Worm (Caenorhabditis elegans) whole organism, late embryonic: ENCODE measurements around the gene Y61B8B.3.

Experiments
- F13H6.1 ChIP-seq: sonication (generic microtip); optimal IDR thresholded peaks from 2 replicates; lab custom pipeline; 2016; ENCODE audit warnings: missing genetic modification characterization, missing compliant biosample characterization
- ceh-2 ChIP-seq: sonication (generic microtip); optimal IDR thresholded peaks from 2 replicates; lab custom pipeline; 2016; ENCODE audit warnings: missing genotype, missing genetic modification characterization, missing compliant biosample characterization
- ceh-22 ChIP-seq: sonication (generic microtip); optimal IDR thresholded peaks from 2 replicates; lab custom pipeline; 2017; ENCODE audit warnings: missing biosample characterization, missing genetic modification characterization
- nhr-232 ChIP-seq: sonication (generic microtip); optimal IDR thresholded peaks from 2 replicates; lab custom pipeline; 2016; ENCODE audit warnings: missing genetic modification characterization, missing compliant biosample characterization
- odd-2 ChIP-seq: sonication (generic microtip); optimal IDR thresholded peaks from 2 replicates; lab custom pipeline; 2017; ENCODE audit warnings: antibody characterized with exemption, mild to moderate bottlenecking, missing genetic modification characterization, missing compliant biosample characterization
- pag-3 ChIP-seq: sonication (generic microtip); optimal IDR thresholded peaks from 2 replicates; lab custom pipeline; 2016; ENCODE audit warnings: missing compliant biosample characterization, missing genetic modification characterization, borderline replicate concordance
- pat-9 ChIP-seq: fragments of 200-800 bp; sonication (Bioruptor generic); optimal IDR thresholded peaks from 2 replicates; lab custom pipeline; 2018; ENCODE audit warnings: mild to moderate bottlenecking, missing genetic modification characterization, moderate library complexity, missing compliant biosample characterization
- pqm-1 ChIP-seq: sonication (generic microtip); optimal IDR thresholded peaks from 2 replicates; lab custom pipeline; 2016; ENCODE audit warnings: missing genetic modification characterization, missing compliant biosample characterization
- tbx-2 ChIP-seq: sonication (generic microtip); optimal IDR thresholded peaks from 2 replicates; lab custom pipeline; 2016; ENCODE audit warnings: missing genetic modification characterization, missing compliant biosample characterization

ce11 chrV:17298657-17299056 lies 13.6 kb downstream of the Y61B8B.3 start:
- TF ChIP-seq nhr-232 (tag; lab: Kevin White, UChicago): no peak
- no peak for TF ChIP-seq ceh-2 (tag; lab: Kevin White, UChicago)
- TF ChIP-seq pat-9: no peak
- no peak for TF ChIP-seq odd-2 (tag; lab: Kevin White, UChicago)
- TF ChIP-seq ceh-22 (tag; lab: Kevin White, UChicago): no peak
- TF ChIP-seq pag-3: no peak
- TF ChIP-seq F13H6.1: no peak
- no peak for TF ChIP-seq pqm-1 (tag; lab: Kevin White, UChicago)
- no peak for TF ChIP-seq tbx-2 (tag; lab: Kevin White, UChicago)
